Worm (Caenorhabditis elegans) whole organism, L4 larva: Measurements from ENCODE around the gene C05E4.15.

Source experiments
- F44E2.7 ChIP-seq: fragments of 200-800 bp; sonication (Bioruptor generic); IDR thresholded peaks from 2 replicates; pipeline ENCODE4 v2.1.2; 2022; ENCODE audit warnings: missing genetic modification characterization, missing compliant biosample characterization
- T20F7.1 ChIP-seq: fragments of 200-800 bp; sonication (Bioruptor generic); optimal IDR thresholded peaks from 2 replicates; lab custom pipeline; 2018; ENCODE audit warnings: mild to moderate bottlenecking, missing genetic modification characterization, missing compliant biosample characterization
- Y105C5A.15 ChIP-seq: fragments of 200-800 bp; sonication (Bioruptor generic); IDR thresholded peaks from 2 replicates; pipeline ENCODE4 v1.3.6; 2022; ENCODE audit warnings: missing genetic modification characterization, missing compliant biosample characterization
- Y48G9A.11 ChIP-seq: fragments of 200-800 bp; sonication (Bioruptor generic); IDR thresholded peaks from 2 replicates; pipeline ENCODE4 v1.3.6; 2022; ENCODE audit warnings: missing genetic modification reagents, missing genetic modification characterization, missing compliant biosample characterization
- Y75B8A.6 ChIP-seq: fragments of 200-800 bp; sonication (Bioruptor generic); IDR thresholded peaks from 2 replicates; pipeline ENCODE4 v1.3.6; 2022; ENCODE audit warnings: missing genetic modification reagents, missing genetic modification characterization, missing compliant biosample characterization
- ZK337.2 ChIP-seq: fragments of 200-800 bp; sonication (Bioruptor generic); IDR thresholded peaks from 2 replicates; pipeline ENCODE4 v1.3.6; 2022; ENCODE audit warnings: missing genetic modification reagents, missing genetic modification characterization, missing compliant biosample characterization
- aha-1 ChIP-seq: fragments of 150-350 bp; peaks from one replicate; lab custom pipeline; 2014; ENCODE audit warnings: missing biosample characterization, missing genetic modification characterization
- aly-2 ChIP-seq: sonication (generic microtip); optimal IDR thresholded peaks from 2 replicates; lab custom pipeline; 2018; ENCODE audit warnings: missing biosample characterization, missing genetic modification characterization
- attf-4 ChIP-seq: sonication (generic microtip); optimal IDR thresholded peaks from 3 replicates; lab custom pipeline; 2017; ENCODE audit warnings: missing biosample characterization, missing genetic modification characterization
- ceh-20 ChIP-seq: fragments of 200-800 bp; sonication (Bioruptor generic); IDR thresholded peaks from 2 replicates; pipeline ENCODE4 v1.3.6; 2022; ENCODE audit warnings: missing genetic modification reagents, missing genetic modification characterization, missing compliant biosample characterization
- ceh-44 ChIP-seq: fragments of 200-800 bp; sonication (Bioruptor generic); IDR thresholded peaks from 2 replicates; pipeline ENCODE4 v1.3.6; 2022; ENCODE audit warnings: missing genetic modification reagents, missing genetic modification characterization, missing compliant biosample characterization
- ces-1 ChIP-seq: fragments of 150-350 bp; sonication (generic microtip); optimal IDR thresholded peaks from 4 replicates; lab custom pipeline; 2014; ENCODE audit warnings: missing biosample characterization, missing genetic modification reagents, missing genetic modification characterization
- daf-12 ChIP-seq: fragments of 150-350 bp; optimal IDR thresholded peaks from 2 replicates; lab custom pipeline; 2014; ENCODE audit warnings: missing biosample characterization, missing genetic modification reagents, missing genetic modification characterization
- daf-8 ChIP-seq: fragments of 200-800 bp; sonication (Bioruptor generic); IDR thresholded peaks from 2 replicates; pipeline ENCODE4 v1.3.6; 2022; ENCODE audit warnings: missing genetic modification characterization, missing compliant biosample characterization
- dmd-6 ChIP-seq: fragments of 200-800 bp; sonication (Bioruptor generic); IDR thresholded peaks from 2 replicates; pipeline ENCODE4 v1.3.6; 2022; ENCODE audit warnings: missing genetic modification reagents, missing genetic modification characterization, missing compliant biosample characterization
- dmd-9 ChIP-seq: fragments of 200-800 bp; sonication (Bioruptor generic); IDR thresholded peaks from 2 replicates; pipeline ENCODE4 v1.3.6; 2022; ENCODE audit warnings: missing genetic modification reagents, missing genetic modification characterization, missing compliant biosample characterization
- egl-27 ChIP-seq: sonication (generic microtip); optimal IDR thresholded peaks from 3 replicates; lab custom pipeline; 2017; ENCODE audit warnings: missing biosample characterization, missing genetic modification reagents, missing genetic modification characterization
- egl-43 ChIP-seq: fragments of 200-800 bp; sonication (Bioruptor generic); IDR thresholded peaks from 2 replicates; pipeline ENCODE4 v1.3.6; 2022; ENCODE audit warnings: missing genetic modification reagents, missing genetic modification characterization, missing compliant biosample characterization
- fkh-10 ChIP-seq: fragments of 150-350 bp; optimal IDR thresholded peaks from 2 replicates; lab custom pipeline; 2014; ENCODE audit warnings: missing biosample characterization, missing genetic modification reagents, missing genetic modification characterization
- hif-1 ChIP-seq, 2 experiments: sonication (generic microtip); optimal IDR thresholded peaks; 2 replicates each; lab custom pipeline; 2016 to 2017; ENCODE audit warnings: missing compliant biosample characterization in 2 of 2, missing genetic modification characterization in 2 of 2, missing genetic modification reagents in 2 of 2, missing genotype in 2 of 2, mild to moderate bottlenecking in 1 of 2
- hlh-11 ChIP-seq: fragments of 200-800 bp; sonication (Bioruptor generic); optimal IDR thresholded peaks from 2 replicates; lab custom pipeline; 2018; ENCODE audit warnings: mild to moderate bottlenecking, missing genetic modification characterization, missing compliant biosample characterization
- hlh-30 ChIP-seq: sonication (generic microtip); optimal IDR thresholded peaks from 2 replicates; lab custom pipeline; 2017; ENCODE audit warnings: antibody characterized with exemption, mild to moderate bottlenecking, missing genetic modification characterization, missing compliant biosample characterization; ENCODE audit not compliant: insufficient read depth
- lim-7 ChIP-seq: fragments of 200-800 bp; sonication (Bioruptor generic); IDR thresholded peaks from 2 replicates; pipeline ENCODE4 v1.3.6; 2022; ENCODE audit warnings: missing genetic modification characterization, missing compliant biosample characterization
- lin-38 ChIP-seq: fragments of 200-800 bp; sonication (Bioruptor generic); IDR thresholded peaks from 2 replicates; pipeline ENCODE4 v1.3.6; 2022; ENCODE audit warnings: missing genetic modification reagents, missing genetic modification characterization, missing compliant biosample characterization
- lsy-2 ChIP-seq, 2 experiments: fragments of 150-350 bp in 1 of 2; sonication (generic microtip) in 1 of 2; optimal IDR thresholded peaks; 2 replicates each; lab custom pipeline; 2014 to 2017; ENCODE audit warnings: missing biosample characterization in 2 of 2, missing genetic modification characterization in 2 of 2
- madf-5 ChIP-seq, 2 experiments: fragments of 200-800 bp; sonication (Bioruptor generic); IDR thresholded peaks; 2 replicates each; pipeline ENCODE4 v1.3.6; 2022; ENCODE audit warnings: missing compliant biosample characterization in 2 of 2, missing genetic modification characterization in 2 of 2
- madf-9 ChIP-seq: fragments of 200-800 bp; sonication (Bioruptor generic); conservative IDR thresholded peaks from 2 replicates; pipeline ENCODE4 v1.3.6; 2022; ENCODE audit warnings: missing genetic modification reagents, missing genetic modification characterization, missing compliant biosample characterization
- mes-2 ChIP-seq: sonication (generic microtip); optimal IDR thresholded peaks from 2 replicates; lab custom pipeline; 2016; ENCODE audit warnings: missing genotype, mild to moderate bottlenecking, missing genetic modification characterization, missing compliant biosample characterization; ENCODE audit not compliant: poor library complexity, severe bottlenecking
- mxl-2 ChIP-seq: fragments of 200-800 bp; sonication (Bioruptor generic); conservative IDR thresholded peaks from 2 replicates; pipeline ENCODE4 v1.3.6; 2022; ENCODE audit warnings: missing genetic modification reagents, missing genetic modification characterization, missing compliant biosample characterization
- nhr-10 ChIP-seq: fragments of 150-350 bp; optimal IDR thresholded peaks from 2 replicates; lab custom pipeline; 2014; ENCODE audit warnings: missing biosample characterization, missing genetic modification characterization
- nhr-111 ChIP-seq: fragments of 200-800 bp; sonication (Bioruptor generic); optimal IDR thresholded peaks from 2 replicates; lab custom pipeline; 2018; ENCODE audit warnings: mild to moderate bottlenecking, missing genetic modification characterization, missing compliant biosample characterization
- nhr-76 ChIP-seq: fragments of 150-350 bp; optimal IDR thresholded peaks from 2 replicates; lab custom pipeline; 2014; ENCODE audit warnings: missing biosample characterization, missing genetic modification characterization
- pha-4 ChIP-seq, 2 experiments: fragments of 150-350 bp in 1 of 2; fragments of 200-800 bp in 1 of 2; sonication (Bioruptor generic) in 1 of 2; IDR thresholded peaks in 1 of 2; optimal IDR thresholded peaks in 1 of 2; 2 replicates each; pipeline versions ENCODE4 v1.3.6 to Lab custom; 2014 to 2022; ENCODE audit warnings: missing genetic modification characterization in 2 of 2, missing genetic modification reagents in 2 of 2, missing biosample characterization in 1 of 2, missing compliant biosample characterization in 1 of 2
- php-3 ChIP-seq: fragments of 200-800 bp; sonication (Bioruptor generic); IDR thresholded peaks from 2 replicates; pipeline ENCODE4 v1.3.6; 2022; ENCODE audit warnings: missing genetic modification reagents, missing genetic modification characterization, missing compliant biosample characterization
- pqm-1 ChIP-seq: sonication (generic microtip); optimal IDR thresholded peaks from 2 replicates; lab custom pipeline; 2017; ENCODE audit warnings: missing biosample characterization, missing genetic modification characterization
- rbr-2 ChIP-seq: sonication (generic microtip); optimal IDR thresholded peaks from 2 replicates; lab custom pipeline; 2016; ENCODE audit warnings: missing genotype, missing genetic modification characterization, missing compliant biosample characterization
- set-16 ChIP-seq: fragments of 200-800 bp; sonication (Bioruptor generic); IDR thresholded peaks from 2 replicates; pipeline ENCODE4 v1.3.6; 2022; ENCODE audit warnings: missing genetic modification reagents, missing genetic modification characterization, missing compliant biosample characterization
- snpc-4 ChIP-seq: fragments of 150-350 bp; optimal IDR thresholded peaks from 2 replicates; lab custom pipeline; 2014; ENCODE audit warnings: missing biosample characterization, missing genetic modification characterization
- unc-130 ChIP-seq: sonication (generic microtip); optimal IDR thresholded peaks from 2 replicates; lab custom pipeline; 2016; ENCODE audit warnings: missing genetic modification reagents, missing genetic modification characterization, missing compliant biosample characterization
- vab-7 ChIP-seq: fragments of 200-800 bp; sonication (Bioruptor generic); IDR thresholded peaks from 2 replicates; pipeline ENCODE4 v1.3.6; 2022; ENCODE audit warnings: missing genetic modification reagents, missing genetic modification characterization, missing compliant biosample characterization
- zag-1 ChIP-seq: fragments of 150-350 bp; optimal IDR thresholded peaks from 2 replicates; lab custom pipeline; 2014; ENCODE audit warnings: missing biosample characterization, missing genetic modification characterization
- zfp-3 ChIP-seq: fragments of 200-800 bp; sonication (Bioruptor generic); conservative IDR thresholded peaks from 2 replicates; pipeline ENCODE4 v1.3.6; 2022; ENCODE audit warnings: missing genetic modification reagents, missing genetic modification characterization, missing compliant biosample characterization
- ztf-11 ChIP-seq: fragments of 150-350 bp; optimal IDR thresholded peaks from 2 replicates; lab custom pipeline; 2014; ENCODE audit warnings: missing biosample characterization, missing genetic modification characterization
- ztf-7 ChIP-seq: fragments of 150-350 bp; optimal IDR thresholded peaks from 2 replicates; lab custom pipeline; 2014; ENCODE audit warnings: missing biosample characterization, missing genetic modification characterization

C05E4.15 gene

DNA sequence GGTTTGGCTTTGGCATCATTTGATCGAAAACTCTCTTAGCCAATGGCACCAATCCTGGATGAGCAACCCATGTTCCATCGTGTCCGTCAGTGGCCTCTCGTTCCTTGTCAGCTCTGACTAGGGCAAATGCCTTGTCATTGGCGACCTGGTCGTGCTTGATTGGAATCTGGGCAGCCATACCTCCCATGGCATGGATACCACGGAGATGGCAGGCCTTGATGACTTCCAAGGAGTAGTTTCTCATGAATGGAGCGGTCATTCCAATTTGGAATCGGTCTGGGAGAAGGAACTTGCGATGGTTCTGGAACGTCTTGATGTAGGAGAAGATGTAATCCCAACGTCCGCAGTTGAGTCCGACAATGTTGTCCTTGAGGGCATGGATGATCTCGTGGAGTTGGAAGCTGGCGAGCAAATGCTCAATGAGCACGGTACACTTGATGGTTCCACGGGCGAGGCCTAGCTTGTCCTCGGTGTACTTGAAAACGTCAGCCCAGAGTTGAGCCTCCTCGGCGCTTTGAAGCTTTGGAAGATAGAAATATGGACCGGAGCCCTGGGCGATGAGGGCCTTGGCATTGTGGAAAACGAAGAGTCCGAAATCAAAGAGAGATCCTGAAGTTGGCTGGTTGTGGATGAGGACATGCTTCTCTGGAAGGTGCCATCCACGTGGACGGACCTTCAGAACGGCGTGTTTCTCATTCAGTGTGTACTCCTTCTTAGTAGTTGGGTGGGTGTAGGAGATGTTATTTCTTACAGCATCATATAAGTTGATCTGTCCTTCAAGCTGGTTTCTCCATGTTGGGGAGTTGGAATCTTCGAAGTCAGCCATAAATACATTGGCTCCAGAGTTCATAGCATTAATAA is 36.0 kb downstream of the C05E4.15 start (continued):
- no peak for TF ChIP-seq ztf-11 (tag; lab: Kevin White, UChicago)
- no peak for TF ChIP-seq php-3 (GFP tag; lab: Robert Waterston, UW)
- no peak for TF ChIP-seq daf-8 (GFP tag; lab: Robert Waterston, UW)
- TF ChIP-seq lin-38 (GFP tag; lab: Robert Waterston, UW), result no peak
- no peak for TF ChIP-seq nhr-10 (tag; lab: Kevin White, UChicago)
- TF ChIP-seq ceh-20 (GFP tag; lab: Robert Waterston, UW), result no peak
- no peak for TF ChIP-seq nhr-111 (GFP tag; lab: Kevin White, UChicago)
- TF ChIP-seq egl-27 (tag; lab: Kevin White, UChicago), result no peak
- TF ChIP-seq fkh-10 (GFP tag; lab: Kevin White, UChicago), result no peak
- TF ChIP-seq vab-7 (GFP tag; lab: Robert Waterston, UW), result no peak
- no peak for TF ChIP-seq zag-1
- TF ChIP-seq pqm-1 (tag; lab: Kevin White, UChicago), result no peak
- TF ChIP-seq T20F7.1 (GFP tag; lab: Kevin White, UChicago), result no peak
- TF ChIP-seq egl-43, result no peak
- no peak for TF ChIP-seq ZK337.2
- no peak for TF ChIP-seq ceh-44

- TF ChIP-seq zfp-3 (GFP tag; lab: Robert Waterston, UW), result no peak
- peak; percentile 92 for TF ChIP-seq aha-1 (tag; lab: Kevin White, UChicago)
- 0 out of 2 replicates have a peak, but pooled peaks have one; percentile 31 for TF ChIP-seq dmd-9
- TF ChIP-seq madf-9, result no peak
- peak; percentile 87 for TF ChIP-seq set-16
- TF ChIP-seq lsy-2 (tag; optimal IDR thresholded peaks at IDR 0.05; lab: Kevin White, UChicago), result peak in 1 of 2 experiments; percentile 11
- no peak for TF ChIP-seq attf-4
- 0 out of 2 replicates have a peak, but pooled peaks have one; percentile 26 for TF ChIP-seq lim-7 (GFP tag; lab: Robert Waterston, UW)
- no peak for TF ChIP-seq ceh-20 (GFP tag; lab: Robert Waterston, UW)
- TF ChIP-seq Y48G9A.11, result no peak
- TF ChIP-seq, all 104 proteins: peak for 5
Observed at ce11 chrV:724470-724890, 36.7 kb downstream of the C05E4.15 start.

- TF ChIP-seq rbr-2, result peak; percentile 34
- TF ChIP-seq unc-130 (GFP tag; lab: Kevin White, UChicago), result no peak
- TF ChIP-seq egl-43, result no peak
- peak; percentile 24; the same call in 1 of the 2 replicates for TF ChIP-seq mxl-2
- no peak for TF ChIP-seq snpc-4 (tag; lab: Kevin White, UChicago)
- no peak for TF ChIP-seq daf-12 (tag; lab: Kevin White, UChicago)
- no peak for TF ChIP-seq nhr-76 (tag; lab: Kevin White, UChicago)
- TF ChIP-seq aly-2 (tag; lab: Kevin White, UChicago), result no peak
- peak; percentile 86 for TF ChIP-seq mes-2 (tag; lab: Kevin White, UChicago)
- TF ChIP-seq ztf-7, result peak; percentile 66
- TF ChIP-seq F44E2.7 (GFP tag; lab: Robert Waterston, UW), result no peak
- peak; percentile 8; the same call in 1 of the 2 replicates for TF ChIP-seq Y105C5A.15 (GFP tag; lab: Robert Waterston, UW)
- no peak for TF ChIP-seq nhr-111 (GFP tag; lab: Kevin White, UChicago)
- peak; percentile 69; the same call in 1 of the 2 replicates for TF ChIP-seq Y75B8A.6 (GFP tag; lab: Robert Waterston, UW)
- TF ChIP-seq ces-1, result no peak
- TF ChIP-seq php-3 (GFP tag; lab: Robert Waterston, UW), result peak; percentile 76; the same call in 1 of the 2 replicates
- peak; percentile 59 for TF ChIP-seq ceh-20 (GFP tag; lab: Robert Waterston, UW)
- TF ChIP-seq hif-1 (tag; optimal IDR thresholded peaks at IDR 0.05; lab: Kevin White, UChicago), result peak; percentile 59 to 65
- TF ChIP-seq pha-4 (GFP tag; IDR thresholded peaks at IDR 0.05; lab: Robert Waterston, UW), result peak; percentile 67; the same call in 1 of the 2 replicates
- no peak for TF ChIP-seq pha-4 (tag; optimal IDR thresholded peaks at IDR 0.05; lab: Kevin White, UChicago)
- no peak for TF ChIP-seq zag-1
- TF ChIP-seq dmd-6 (GFP tag; lab: Robert Waterston, UW), result no peak
- no peak for TF ChIP-seq set-16
- TF ChIP-seq hlh-30 (tag; lab: Kevin White, UChicago), result peak; percentile 43
- TF ChIP-seq pqm-1 (tag; lab: Kevin White, UChicago), result no peak
- TF ChIP-seq hlh-11 (tag; lab: Kevin White, UChicago), result peak; percentile 63
- no peak for TF ChIP-seq madf-5 (GFP tag; IDR thresholded peaks at IDR 0.05; lab: Robert Waterston, UW)
Observed at ce11 chrV:723895-724352, 37.2 kb downstream of the C05E4.15 start, which contains the start of gene fbxb-72. TSS of gene fbxb-72 (minus strand) at chrV:723952.
